Worm (Caenorhabditis elegans) whole organism, mixed stage, embryonic: Measurements from ENCODE around the gene srb-17.

Source experiments
- M03D4.4 ChIP-seq: sonication (generic microtip); optimal IDR thresholded peaks from 2 replicates; lab custom pipeline; 2017; ENCODE audit warnings: mild to moderate bottlenecking, missing genetic modification characterization, missing compliant biosample characterization
- blmp-1 ChIP-seq: fragments of 150-350 bp; optimal IDR thresholded peaks from 2 replicates; lab custom pipeline; 2014; ENCODE audit warnings: missing biosample characterization, missing genetic modification characterization
- ces-1 ChIP-seq: fragments of 150-350 bp; optimal IDR thresholded peaks from 2 replicates; lab custom pipeline; 2014; ENCODE audit warnings: missing biosample characterization, missing genetic modification reagents, missing genetic modification characterization
- lin-13 ChIP-seq: fragments of 150-350 bp; optimal IDR thresholded peaks from 2 replicates; lab custom pipeline; 2014; ENCODE audit warnings: missing biosample characterization, missing genetic modification characterization
- mep-1 ChIP-seq: fragments of 150-350 bp; optimal IDR thresholded peaks from 2 replicates; lab custom pipeline; 2017; ENCODE audit warnings: missing biosample characterization, missing genetic modification reagents, missing genetic modification characterization, inconsistent platforms
- nhr-12 ChIP-seq: fragments of 150-350 bp; optimal IDR thresholded peaks from 2 replicates; lab custom pipeline; 2014; ENCODE audit warnings: missing biosample characterization, missing genetic modification characterization
- nhr-76 ChIP-seq: sonication (generic microtip); optimal IDR thresholded peaks from 2 replicates; lab custom pipeline; 2017; ENCODE audit warnings: missing biosample characterization, missing genetic modification characterization
- tbx-8 ChIP-seq: fragments of 200-800 bp; sonication (Bioruptor generic); optimal IDR thresholded peaks from 2 replicates; lab custom pipeline; 2018; ENCODE audit warnings: mild to moderate bottlenecking, missing genetic modification characterization, moderate library complexity, missing compliant biosample characterization
- unc-62 ChIP-seq: fragments of 150-350 bp; optimal IDR thresholded peaks from 2 replicates; lab custom pipeline; 2014; ENCODE audit warnings: missing biosample characterization, missing genetic modification reagents, missing genetic modification characterization

ce11 chrIV:10499948-10500356 is 42.9 kb upstream of the srb-17 start:
- TF ChIP-seq ces-1 (peak; percentile 22), mep-1 (peak; percentile 7), tbx-8 (GFP tag; lab: Kevin White, UChicago) (no peak), blmp-1 (tag; lab: Kevin White, UChicago) (no peak), unc-62 (GFP tag; lab: Kevin White, UChicago) (peak; percentile 17), nhr-12 (tag; lab: Kevin White, UChicago) (no peak), lin-13 (tag; lab: Kevin White, UChicago) (no peak), M03D4.4 (no peak), nhr-76 (no peak)
